Fruit fly (Drosophila melanogaster) whole organism, wandering third instar larva: Measurements from ENCODE around the gene ncm.

Experiments used
- Abd-B ChIP-seq: fragments of >200 bp; optimal IDR thresholded peaks from 2 replicates; lab custom pipeline; 2017; ENCODE audit warnings: missing biosample characterization, missing genetic modification characterization
- CrebA ChIP-seq: fragments of 200-800 bp; sonication (Bioruptor generic); optimal IDR thresholded peaks from 2 replicates; lab custom pipeline; 2016; ENCODE audit warnings: missing biosample characterization, mild to moderate bottlenecking, missing genetic modification characterization, borderline replicate concordance
- Dfd ChIP-seq: fragments of >200 bp; optimal IDR thresholded peaks from 2 replicates; lab custom pipeline; 2017; ENCODE audit warnings: missing biosample characterization, missing genetic modification characterization
- GATAd ChIP-seq: sonication (Bioruptor generic); optimal IDR thresholded peaks from 2 replicates; lab custom pipeline; 2016; ENCODE audit warnings: missing biosample characterization, missing genetic modification characterization
- Hnf4 ChIP-seq: fragments of 200-800 bp; sonication (Bioruptor generic); optimal IDR thresholded peaks from 2 replicates; lab custom pipeline; 2016; ENCODE audit warnings: missing biosample characterization, mild to moderate bottlenecking, missing genetic modification characterization
- Hr78 ChIP-seq: fragments of >200 bp; optimal IDR thresholded peaks from 2 replicates; lab custom pipeline; 2017; ENCODE audit warnings: missing biosample characterization, missing genetic modification characterization
- Jra ChIP-seq: sonication (Bioruptor generic); optimal IDR thresholded peaks from 2 replicates; lab custom pipeline; 2016; ENCODE audit warnings: missing biosample characterization, missing genetic modification characterization
- N ChIP-seq: fragments of >200 bp; optimal IDR thresholded peaks from 2 replicates; lab custom pipeline; 2018; ENCODE audit warnings: missing biosample characterization, missing external identifiers, missing genetic modification characterization
- OdsH ChIP-seq: fragments of 200-800 bp; sonication (Bioruptor generic); optimal IDR thresholded peaks from 2 replicates; lab custom pipeline; 2016; ENCODE audit warnings: missing biosample characterization, mild to moderate bottlenecking, missing genetic modification characterization
- Rel ChIP-seq, 2 experiments: fragments of 200-800 bp; sonication (Bioruptor generic) in 1 of 2; optimal IDR thresholded peaks; 2 replicates in 1 of 2; 3 replicates in 1 of 2; lab custom pipeline; 2016 to 2019; ENCODE audit warnings: mild to moderate bottlenecking in 2 of 2, missing biosample characterization in 2 of 2, missing genetic modification characterization in 2 of 2, moderate library complexity in 1 of 2
- dmrt93B ChIP-seq: fragments of 200-800 bp; sonication (Bioruptor generic); optimal IDR thresholded peaks from 2 replicates; lab custom pipeline; 2018; ENCODE audit warnings: missing biosample characterization, mild to moderate bottlenecking, missing genetic modification characterization
- ey ChIP-seq: fragments of 200-800 bp; sonication (Bioruptor generic); optimal IDR thresholded peaks from 2 replicates; lab custom pipeline; 2016; ENCODE audit warnings: missing biosample characterization, missing genetic modification characterization
- foxo ChIP-seq, 2 experiments: fragments of 200-800 bp; sonication (Bioruptor generic); optimal IDR thresholded peaks; 2 replicates in 1 of 2; 3 replicates in 1 of 2; lab custom pipeline; 2016 to 2017; ENCODE audit warnings: missing biosample characterization in 2 of 2, missing genetic modification characterization in 2 of 2
- fru ChIP-seq: fragments of 200-800 bp; sonication (Bioruptor generic); optimal IDR thresholded peaks from 3 replicates; lab custom pipeline; 2016; ENCODE audit warnings: missing biosample characterization, mild to moderate bottlenecking, missing genetic modification characterization
- psq ChIP-seq: fragments of 200-800 bp; sonication (Bioruptor generic); optimal IDR thresholded peaks from 3 replicates; lab custom pipeline; 2017; ENCODE audit warnings: missing biosample characterization, mild to moderate bottlenecking, missing genetic modification characterization, moderate library complexity
- sage ChIP-seq: fragments of 200-800 bp; sonication (Bioruptor generic); optimal IDR thresholded peaks from 2 replicates; lab custom pipeline; 2016; ENCODE audit warnings: missing biosample characterization, mild to moderate bottlenecking, missing genetic modification characterization
- sv ChIP-seq: fragments of 200-800 bp; sonication (Bioruptor generic); optimal IDR thresholded peaks from 3 replicates; lab custom pipeline; 2016; ENCODE audit warnings: missing biosample characterization, missing genetic modification characterization
- tai ChIP-seq: sonication (Bioruptor generic); optimal IDR thresholded peaks from 2 replicates; lab custom pipeline; 2016; ENCODE audit warnings: missing biosample characterization, missing genetic modification characterization
- woc ChIP-seq: sonication (Bioruptor generic); optimal IDR thresholded peaks from 2 replicates; lab custom pipeline; 2016; ENCODE audit warnings: missing biosample characterization, mild to moderate bottlenecking, missing genetic modification characterization

Gene ncm

dm6 chr2L:18395274-18395823 lies 53.4 kb downstream of the ncm start:
- TF ChIP-seq GATAd (GFP tag; lab: Kevin White, UChicago) (no peak), sage (GFP tag; lab: Kevin White, UChicago) (no peak), Abd-B (GFP tag; lab: Kevin White, UChicago) (no peak), psq (no peak), woc (GFP tag; lab: Kevin White, UChicago) (no peak), Hr78 (GFP tag; lab: Kevin White, UChicago) (no peak), ey (GFP tag; lab: Kevin White, UChicago) (no peak), CrebA (no peak), tai (no peak), sv (GFP tag; lab: Kevin White, UChicago) (no peak), dmrt93B (GFP tag; lab: Kevin White, UChicago) (no peak), Jra (GFP tag; lab: Kevin White, UChicago) (no peak), Hnf4 (GFP tag; lab: Kevin White, UChicago) (no peak), Dfd (GFP tag; lab: Kevin White, UChicago) (no peak), N (GFP tag; lab: Kevin White, UChicago) (no peak), fru (GFP tag; lab: Kevin White, UChicago) (no peak), foxo (GFP tag; optimal IDR thresholded peaks at IDR 0.05; lab: Kevin White, UChicago) (no peak), Rel (GFP tag; optimal IDR thresholded peaks at IDR 0.05; lab: Kevin White, UChicago) (no peak), Rel (tag; optimal IDR thresholded peaks at IDR 0.05; lab: Kevin White, UChicago) (no peak), OdsH (GFP tag; lab: Kevin White, UChicago) (no peak)
